Fruit fly (Drosophila melanogaster) whole organism, embryonic: ENCODE measurements around the gene Hr4.

Source experiments
- Antp ChIP-seq: fragments of 200-800 bp; sonication (Bioruptor generic); optimal IDR thresholded peaks from 3 replicates; lab custom pipeline; 2016; ENCODE audit warnings: missing biosample characterization, missing genetic modification characterization
- B-H2 ChIP-seq: fragments of 200-800 bp; sonication (Bioruptor generic); optimal IDR thresholded peaks from 2 replicates; lab custom pipeline; 2018; ENCODE audit warnings: missing biosample characterization, mild to moderate bottlenecking, missing genetic modification characterization
- C15 ChIP-seq: fragments of 200-800 bp; sonication (Bioruptor generic); IDR thresholded peaks from 3 replicates; pipeline ENCODE4 v1.3.6; 2022; ENCODE audit warnings: missing biosample characterization, missing genetic modification characterization
- CG10267 ChIP-seq: fragments of 200-800 bp; sonication (Bioruptor generic); optimal IDR thresholded peaks from 2 replicates; lab custom pipeline; 2018; ENCODE audit warnings: missing biosample characterization, mild to moderate bottlenecking, missing genetic modification characterization, moderate library complexity
- CG11504 ChIP-seq: fragments of 200-800 bp; sonication (Bioruptor generic); optimal IDR thresholded peaks from 3 replicates; lab custom pipeline; 2019; ENCODE audit warnings: missing biosample characterization, mild to moderate bottlenecking, missing genetic modification characterization, moderate library complexity
- CG12155 ChIP-seq: fragments of 200-800 bp; sonication (Bioruptor generic); optimal IDR thresholded peaks from 3 replicates; lab custom pipeline; 2016; ENCODE audit warnings: missing biosample characterization, missing genetic modification characterization
- CG12299 ChIP-seq: fragments of 200-800 bp; sonication (Bioruptor generic); optimal IDR thresholded peaks from 2 replicates; lab custom pipeline; 2018; ENCODE audit warnings: missing biosample characterization, mild to moderate bottlenecking, missing genetic modification characterization
- CG17385 ChIP-seq: fragments of 200-800 bp; sonication (Bioruptor generic); optimal IDR thresholded peaks from 3 replicates; lab custom pipeline; 2018; ENCODE audit warnings: missing biosample characterization, mild to moderate bottlenecking, missing genetic modification characterization
- CG18619 ChIP-seq: fragments of 200-800 bp; sonication (Bioruptor generic); optimal IDR thresholded peaks from 3 replicates; lab custom pipeline; 2017; ENCODE audit warnings: missing biosample characterization, mild to moderate bottlenecking, missing genetic modification characterization
- CG18764 ChIP-seq: fragments of 200-800 bp; sonication (Bioruptor generic); optimal IDR thresholded peaks from 3 replicates; lab custom pipeline; 2016; ENCODE audit warnings: missing biosample characterization, missing genetic modification characterization
- CG2199 ChIP-seq: fragments of 200-800 bp; sonication (Bioruptor generic); IDR thresholded peaks from 3 replicates; pipeline ENCODE4 v1.3.6; 2022; ENCODE audit warnings: missing biosample characterization, missing genetic modification characterization
- CG3163 ChIP-seq: fragments of 200-800 bp; sonication (Bioruptor generic); optimal IDR thresholded peaks from 3 replicates; lab custom pipeline; 2016; ENCODE audit warnings: missing biosample characterization, missing genetic modification characterization
- CG32772 ChIP-seq: fragments of 200-800 bp; sonication (Bioruptor generic); IDR thresholded peaks from 2 replicates; pipeline ENCODE4 v1.3.6; 2022; ENCODE audit warnings: missing biosample characterization, missing genetic modification characterization
- CG3281 ChIP-seq: fragments of 200-800 bp; sonication (Bioruptor generic); optimal IDR thresholded peaks from 3 replicates; lab custom pipeline; 2017; ENCODE audit warnings: missing biosample characterization, mild to moderate bottlenecking, missing genetic modification characterization
- CG4328 ChIP-seq: fragments of 200-800 bp; sonication (Bioruptor generic); optimal IDR thresholded peaks from 3 replicates; lab custom pipeline; 2017; ENCODE audit warnings: missing biosample characterization, missing genetic modification reagents, missing genetic modification characterization
- CG9437 ChIP-seq: fragments of 200-800 bp; sonication (Bioruptor generic); optimal IDR thresholded peaks from 2 replicates; lab custom pipeline; 2018; ENCODE audit warnings: missing biosample characterization, mild to moderate bottlenecking, missing genetic modification characterization
- Deaf1 ChIP-seq: fragments of 200-800 bp; optimal IDR thresholded peaks from 3 replicates; lab custom pipeline; 2019; ENCODE audit warnings: missing biosample characterization, mild to moderate bottlenecking, missing genetic modification characterization, moderate library complexity
- Dll ChIP-seq: fragments of 200-800 bp; sonication (Bioruptor generic); IDR thresholded peaks from 4 replicates; pipeline ENCODE4 v1.3.6; 2022; ENCODE audit warnings: missing biosample characterization, missing genetic modification characterization; ENCODE audit not compliant: partially characterized antibody
- Gsc ChIP-seq: fragments of 200-800 bp; sonication (Bioruptor generic); IDR thresholded peaks from 2 replicates; pipeline ENCODE4 v1.3.6; 2022; ENCODE audit warnings: missing biosample characterization, missing genetic modification characterization
- HHEX ChIP-seq: fragments of 200-800 bp; sonication (Bioruptor generic); optimal IDR thresholded peaks from 3 replicates; lab custom pipeline; 2017; ENCODE audit warnings: missing biosample characterization, mild to moderate bottlenecking, missing genetic modification characterization, missing genetic modification reagents
- HLH54F ChIP-seq: fragments of 200-800 bp; sonication (Bioruptor generic); optimal IDR thresholded peaks from 3 replicates; lab custom pipeline; 2016; ENCODE audit warnings: missing biosample characterization, missing genetic modification characterization
- Hmr ChIP-seq: fragments of 200-800 bp; sonication (Bioruptor generic); optimal IDR thresholded peaks from 3 replicates; lab custom pipeline; 2017; ENCODE audit warnings: mild to moderate bottlenecking, missing biosample characterization, missing genetic modification reagents, missing genetic modification characterization
- Lhr ChIP-seq: fragments of 200-800 bp; sonication (Bioruptor generic); optimal IDR thresholded peaks from 3 replicates; lab custom pipeline; 2017; ENCODE audit warnings: mild to moderate bottlenecking, missing biosample characterization, missing genetic modification reagents, missing genetic modification characterization
- Mad ChIP-seq: fragments of 200-800 bp; sonication (Bioruptor generic); optimal IDR thresholded peaks from 2 replicates; lab custom pipeline; 2016; ENCODE audit warnings: missing biosample characterization, missing genetic modification characterization
- Pdp1 ChIP-seq, 2 experiments: fragments of 200-800 bp; sonication (Bioruptor generic); optimal IDR thresholded peaks; 3 replicates each; lab custom pipeline; 2016; ENCODE audit warnings: missing biosample characterization in 2 of 2, missing genetic modification characterization in 2 of 2, mild to moderate bottlenecking in 1 of 2, moderate library complexity in 1 of 2
- Scr ChIP-seq: fragments of 200-800 bp; sonication (Bioruptor generic); IDR thresholded peaks from 2 replicates; pipeline ENCODE4 v1.3.6; 2022; ENCODE audit warnings: missing biosample characterization, missing genetic modification characterization; ENCODE audit not compliant: partially characterized antibody
- Spps ChIP-seq: fragments of 200-800 bp; sonication (Bioruptor generic); optimal IDR thresholded peaks from 2 replicates; lab custom pipeline; 2018; ENCODE audit warnings: missing biosample characterization, mild to moderate bottlenecking, missing genetic modification characterization
- Trl ChIP-seq, 3 experiments: fragments of >200 bp in 2 of 3; fragments of 200-800 bp in 1 of 3; sonication (Bioruptor generic) in 1 of 3; optimal IDR thresholded peaks; 2 replicates in 1 of 3; 3 replicates in 2 of 3; lab custom pipeline; 2016 to 2017; ENCODE audit warnings: missing biosample characterization in 1 of 3, missing genetic modification characterization in 1 of 3
- Xrp1 ChIP-seq: fragments of 200-800 bp; sonication (Bioruptor generic); IDR thresholded peaks from 2 replicates; pipeline ENCODE4 v1.3.6; 2022; ENCODE audit warnings: missing biosample characterization, missing genetic modification characterization
- ash1 ChIP-seq: fragments of 200-800 bp; sonication (Bioruptor generic); optimal IDR thresholded peaks from 2 replicates; lab custom pipeline; 2018; ENCODE audit warnings: missing biosample characterization, mild to moderate bottlenecking, missing genetic modification characterization
- bowl ChIP-seq: fragments of 200-800 bp; sonication (Bioruptor generic); IDR thresholded peaks from 2 replicates; pipeline ENCODE4 v1.3.6; 2022; ENCODE audit warnings: missing biosample characterization, missing genetic modification characterization
- dimm ChIP-seq: fragments of 200-800 bp; sonication (Bioruptor generic); IDR thresholded peaks from 2 replicates; pipeline ENCODE4 v1.3.6; 2022; ENCODE audit warnings: missing biosample characterization, missing genetic modification characterization
- dmrt11E ChIP-seq: fragments of 200-800 bp; sonication (Bioruptor generic); optimal IDR thresholded peaks from 3 replicates; lab custom pipeline; 2018; ENCODE audit warnings: missing biosample characterization, mild to moderate bottlenecking, missing genetic modification characterization, moderate library complexity
- fd102C ChIP-seq: fragments of 200-800 bp; sonication (Bioruptor generic); optimal IDR thresholded peaks from 2 replicates; lab custom pipeline; 2018; ENCODE audit warnings: missing biosample characterization, mild to moderate bottlenecking, missing genetic modification characterization, moderate library complexity
- fd96Cb ChIP-seq: fragments of 200-800 bp; sonication (Bioruptor generic); optimal IDR thresholded peaks from 2 replicates; lab custom pipeline; 2018; ENCODE audit warnings: missing biosample characterization, mild to moderate bottlenecking, missing genetic modification characterization, moderate library complexity
- hb ChIP-seq: fragments of 200-800 bp; sonication (Bioruptor generic); IDR thresholded peaks from 3 replicates; pipeline ENCODE4 v1.3.6; 2022; ENCODE audit warnings: missing biosample characterization, missing genetic modification characterization; ENCODE audit not compliant: partially characterized antibody
- ind ChIP-seq: fragments of 200-800 bp; sonication (Bioruptor generic); optimal IDR thresholded peaks from 3 replicates; lab custom pipeline; 2016; ENCODE audit warnings: missing biosample characterization, missing genetic modification characterization
- lbe ChIP-seq: fragments of 200-800 bp; sonication (Bioruptor generic); optimal IDR thresholded peaks from 2 replicates; lab custom pipeline; 2016; ENCODE audit warnings: missing biosample characterization, mild to moderate bottlenecking, missing genetic modification characterization
- mam ChIP-seq: fragments of 200-800 bp; sonication (Bioruptor generic); optimal IDR thresholded peaks from 3 replicates; lab custom pipeline; 2016; ENCODE audit warnings: missing biosample characterization, missing genetic modification characterization
- otp ChIP-seq: fragments of 200-800 bp; sonication (Bioruptor generic); IDR thresholded peaks from 3 replicates; pipeline ENCODE4, ENCODE4 v1.3.6; 2022; ENCODE audit warnings: missing biosample characterization, missing genetic modification characterization
- p53 ChIP-seq: fragments of 200-800 bp; sonication (Bioruptor generic); optimal IDR thresholded peaks from 2 replicates; lab custom pipeline; 2016; ENCODE audit warnings: missing biosample characterization, missing genetic modification characterization
- pho ChIP-seq: fragments of 200-800 bp; sonication (Bioruptor generic); optimal IDR thresholded peaks from 2 replicates; lab custom pipeline; 2016; ENCODE audit warnings: missing biosample characterization, missing genetic modification characterization
- row ChIP-seq: fragments of 200-800 bp; sonication (Bioruptor generic); IDR thresholded peaks from 3 replicates; pipeline ENCODE4 v1.3.6; 2022; ENCODE audit warnings: missing biosample characterization, missing genetic modification characterization
- stc ChIP-seq: fragments of 200-800 bp; sonication (Bioruptor generic); IDR thresholded peaks from 2 replicates; pipeline ENCODE4 v1.3.6; 2022; ENCODE audit warnings: missing biosample characterization, missing genetic modification characterization
- sug ChIP-seq: fragments of 200-800 bp; optimal IDR thresholded peaks from 2 replicates; lab custom pipeline; 2019; ENCODE audit warnings: missing biosample characterization, mild to moderate bottlenecking, missing genetic modification characterization, moderate library complexity
- tin ChIP-seq: fragments of 200-800 bp; sonication (Bioruptor generic); optimal IDR thresholded peaks from 3 replicates; lab custom pipeline; 2016; ENCODE audit warnings: missing biosample characterization, missing genetic modification characterization
- unpg ChIP-seq: fragments of 200-800 bp; sonication (Bioruptor generic); optimal IDR thresholded peaks from 3 replicates; lab custom pipeline; 2018; ENCODE audit warnings: missing biosample characterization, mild to moderate bottlenecking, missing genetic modification characterization, moderate library complexity
- usp ChIP-seq: fragments of >200 bp; optimal IDR thresholded peaks from 2 replicates; lab custom pipeline; 2017; ENCODE audit warnings: missing biosample characterization, missing genetic modification characterization
- wek ChIP-seq: fragments of 200-800 bp; sonication (Bioruptor generic); optimal IDR thresholded peaks from 3 replicates; lab custom pipeline; 2018; ENCODE audit warnings: missing biosample characterization, mild to moderate bottlenecking, missing genetic modification characterization, moderate library complexity
- z ChIP-seq: fragments of 200-800 bp; sonication (Bioruptor generic); IDR thresholded peaks from 3 replicates; pipeline ENCODE4 v1.3.6; 2022; ENCODE audit warnings: missing biosample characterization, missing genetic modification characterization

The Hr4 gene

dm6 chrX:1907727-1908264, 33.9 kb upstream of the Hr4 start, which contains the start of gene mip130 (continued):
- TF ChIP-seq Pdp1 (GFP tag; optimal IDR thresholded peaks at IDR 0.05; lab: Kevin White, UChicago) (peak; percentile 21 to 40), CG17385 (GFP tag; lab: Kevin White, UChicago) (peak; percentile 50), mam (GFP tag; lab: Kevin White, UChicago) (peak; percentile 50), ind (GFP tag; lab: Kevin White, UChicago) (peak; percentile 57), Mad (no peak), tin (GFP tag; lab: Kevin White, UChicago) (no peak), pho (no peak), CG3163 (GFP tag; lab: Kevin White, UChicago) (no peak), Gsc (no peak), Antp (GFP tag; lab: Kevin White, UChicago) (peak; percentile 47), Spps (tag; lab: Kevin White, UChicago) (no peak), z (GFP tag; lab: Robert Waterston, UW) (no peak), HLH54F (peak; percentile 3), Hmr (GFP tag; lab: Kevin White, UChicago) (peak; percentile 63), Lhr (GFP tag; lab: Kevin White, UChicago) (no peak), Dll (GFP tag; lab: Robert Waterston, UW) (peak; percentile 82; the same call in 3 of the 4 replicates), fd102C (no peak), lbe (GFP tag; lab: Kevin White, UChicago) (no peak), CG3281 (GFP tag; lab: Kevin White, UChicago) (peak; percentile 41), row (GFP tag; lab: Robert Waterston, UW) (peak; percentile 92), C15 (GFP tag; lab: Robert Waterston, UW) (no peak), HHEX (GFP tag; lab: Kevin White, UChicago) (peak; percentile 50), CG9437 (GFP tag; lab: Kevin White, UChicago) (peak; percentile 9), CG32772 (peak; percentile 5; the same call in 1 of the 2 replicates), CG12155 (GFP tag; lab: Kevin White, UChicago) (peak; percentile 38), dmrt11E (tag; lab: Kevin White, UChicago) (peak; percentile 34), CG4328 (GFP tag; lab: Kevin White, UChicago) (no peak), Trl (optimal IDR thresholded peaks at IDR 0.05; lab: Kevin White, UChicago) (no peak), Trl (GFP tag; optimal IDR thresholded peaks at IDR 0.05; lab: Kevin White, UChicago) (peak; percentile 55), unpg (GFP tag; lab: Kevin White, UChicago) (peak; percentile 33), Scr (GFP tag; lab: Robert Waterston, UW) (peak; percentile 78), sug (tag; lab: Kevin White, UChicago) (peak; percentile 49), wek (GFP tag; lab: Kevin White, UChicago) (no peak), dimm (GFP tag; lab: Robert Waterston, UW) (no peak), stc (GFP tag; lab: Robert Waterston, UW) (no peak), fd96Cb (tag; lab: Kevin White, UChicago) (peak; percentile 30), CG18619 (peak; percentile 53), CG2199 (GFP tag; lab: Robert Waterston, UW) (no peak), B-H2 (peak; percentile 0), hb (0 out of 3 replicates have a peak, but pooled peaks have one; percentile 50), Xrp1 (GFP tag; lab: Robert Waterston, UW) (peak; percentile 66), otp (GFP tag; lab: Robert Waterston, UW) (no peak), p53 (GFP tag; lab: Kevin White, UChicago) (no peak), bowl (GFP tag; lab: Robert Waterston, UW) (no peak), CG18764 (peak; percentile 28), ash1 (GFP tag; lab: Kevin White, UChicago) (no peak), CG10267 (tag; lab: Kevin White, UChicago) (peak; percentile 25), usp (no peak), Deaf1 (tag; lab: Kevin White, UChicago) (peak; percentile 15), CG12299 (tag; lab: Kevin White, UChicago) (peak; percentile 51), CG11504 (no peak)
